Worm (Caenorhabditis elegans) whole organism, L3 larva: ENCODE data around the gene AH9.6.
A peak's percentile ranks its signal among the peaks of the same experiment; 100 is the strongest.

ENCODE experiments used
- R02D3.7 ChIP-seq: fragments of 150-350 bp; optimal IDR thresholded peaks from 2 replicates; lab custom pipeline; 2014; ENCODE audit warnings: missing biosample characterization, missing genetic modification characterization
- ZK546.5 ChIP-seq: sonication (generic microtip); optimal IDR thresholded peaks from 2 replicates; lab custom pipeline; 2017; ENCODE audit warnings: missing biosample characterization, missing genetic modification characterization
- aly-2 ChIP-seq: fragments of 150-350 bp; optimal IDR thresholded peaks from 2 replicates; lab custom pipeline; 2014; ENCODE audit warnings: missing biosample characterization, missing genetic modification characterization
- ama-1 ChIP-seq: fragments of 150-350 bp; optimal IDR thresholded peaks from 2 replicates; lab custom pipeline; 2018
- ceh-28 ChIP-seq: fragments of 150-350 bp; optimal IDR thresholded peaks from 2 replicates; lab custom pipeline; 2014; ENCODE audit warnings: missing biosample characterization, missing genetic modification reagents, missing genetic modification characterization
- ceh-82 ChIP-seq: fragments of 150-350 bp; optimal IDR thresholded peaks from 2 replicates; lab custom pipeline; 2014; ENCODE audit warnings: missing biosample characterization, missing genetic modification characterization
- ceh-9 ChIP-seq: sonication (generic microtip); optimal IDR thresholded peaks from 2 replicates; lab custom pipeline; 2018; ENCODE audit warnings: missing biosample characterization, missing genetic modification characterization
- daf-12 ChIP-seq: fragments of 150-350 bp; optimal IDR thresholded peaks from 2 replicates; lab custom pipeline; 2014; ENCODE audit warnings: missing biosample characterization, missing genetic modification reagents, missing genetic modification characterization
- egl-5 ChIP-seq: fragments of 150-350 bp; optimal IDR thresholded peaks from 2 replicates; lab custom pipeline; 2017; ENCODE audit warnings: missing biosample characterization, missing genetic modification reagents, missing genetic modification characterization, inconsistent platforms
- elt-1 ChIP-seq: fragments of 150-350 bp; optimal IDR thresholded peaks from 2 replicates; lab custom pipeline; 2014; ENCODE audit warnings: missing biosample characterization, missing genetic modification characterization
- elt-2 ChIP-seq: sonication (generic microtip); optimal IDR thresholded peaks from 2 replicates; lab custom pipeline; 2016; ENCODE audit warnings: missing genetic modification reagents, mild to moderate bottlenecking, missing genetic modification characterization, missing compliant biosample characterization
- elt-3 ChIP-seq, 3 experiments: fragments of 150-350 bp in 1 of 3; sonication (generic microtip) in 2 of 3; optimal IDR thresholded peaks; 2 replicates in 2 of 3; 4 replicates in 1 of 3; lab custom pipeline; 2014 to 2017; ENCODE audit warnings: missing biosample characterization in 3 of 3, missing genetic modification characterization in 3 of 3
- eor-1 ChIP-seq, 2 experiments: fragments of 150-350 bp; optimal IDR thresholded peaks; 2 replicates each; lab custom pipeline; 2014 to 2018; ENCODE audit warnings: missing biosample characterization in 2 of 2, missing genetic modification characterization in 2 of 2
- fkh-10 ChIP-seq: sonication (generic microtip); optimal IDR thresholded peaks from 2 replicates; lab custom pipeline; 2017; ENCODE audit warnings: missing biosample characterization, missing genetic modification reagents, missing genetic modification characterization
- hmg-11 ChIP-seq: sonication (generic microtip); optimal IDR thresholded peaks from 2 replicates; lab custom pipeline; 2016; ENCODE audit warnings: missing genetic modification characterization, missing compliant biosample characterization
- jun-1 ChIP-seq: fragments of 150-350 bp; optimal IDR thresholded peaks from 2 replicates; lab custom pipeline; 2014; ENCODE audit warnings: missing biosample characterization, missing genetic modification reagents, missing genetic modification characterization
- lin-15B ChIP-seq: fragments of 150-350 bp; optimal IDR thresholded peaks from 2 replicates; lab custom pipeline; 2014; ENCODE audit warnings: missing biosample characterization, missing genetic modification characterization
- lin-39 ChIP-seq: fragments of 150-350 bp; optimal IDR thresholded peaks from 2 replicates; lab custom pipeline; 2018; ENCODE audit warnings: missing biosample characterization, missing genetic modification reagents, missing genetic modification characterization
- lsy-12 ChIP-seq: sonication (generic microtip); optimal IDR thresholded peaks from 2 replicates; lab custom pipeline; 2016; ENCODE audit warnings: mild to moderate bottlenecking, missing genetic modification characterization, missing compliant biosample characterization
- mdl-1 ChIP-seq: fragments of 150-350 bp; optimal IDR thresholded peaks from 2 replicates; lab custom pipeline; 2014; ENCODE audit warnings: missing biosample characterization, missing genetic modification characterization
- mml-1 ChIP-seq: fragments of 150-350 bp; sonication (generic microtip); optimal IDR thresholded peaks from 3 replicates; lab custom pipeline; 2014; ENCODE audit warnings: missing biosample characterization, missing genetic modification characterization
- nfya-1 ChIP-seq: sonication (generic microtip); optimal IDR thresholded peaks from 2 replicates; lab custom pipeline; 2017; ENCODE audit warnings: missing genetic modification characterization, mild to moderate bottlenecking, missing compliant biosample characterization, antibody characterized with exemption, moderate library complexity; ENCODE audit not compliant: insufficient read depth
- nhr-11 ChIP-seq: fragments of 150-350 bp; optimal IDR thresholded peaks from 2 replicates; lab custom pipeline; 2014; ENCODE audit warnings: missing biosample characterization, missing genetic modification characterization
- nhr-12 ChIP-seq: fragments of 150-350 bp; optimal IDR thresholded peaks from 2 replicates; lab custom pipeline; 2014; ENCODE audit warnings: missing biosample characterization, missing genetic modification characterization
- nhr-23 ChIP-seq: fragments of 150-350 bp; optimal IDR thresholded peaks from 2 replicates; lab custom pipeline; 2014; ENCODE audit warnings: missing biosample characterization, missing genetic modification reagents, missing genetic modification characterization
- nhr-237 ChIP-seq: fragments of 150-350 bp; optimal IDR thresholded peaks from 2 replicates; lab custom pipeline; 2014; ENCODE audit warnings: missing biosample characterization, missing genetic modification characterization
- nhr-25 ChIP-seq: sonication (generic microtip); optimal IDR thresholded peaks from 2 replicates; lab custom pipeline; 2017; ENCODE audit warnings: missing biosample characterization, missing genetic modification characterization
- nhr-28 ChIP-seq: fragments of 150-350 bp; optimal IDR thresholded peaks from 2 replicates; lab custom pipeline; 2014; ENCODE audit warnings: missing biosample characterization, missing genetic modification characterization
- nhr-43 ChIP-seq: sonication (generic microtip); optimal IDR thresholded peaks from 2 replicates; lab custom pipeline; 2016; ENCODE audit warnings: mild to moderate bottlenecking, missing genetic modification characterization, missing compliant biosample characterization; ENCODE audit not compliant: poor library complexity, severe bottlenecking
- nhr-67 ChIP-seq: fragments of 150-350 bp; optimal IDR thresholded peaks from 2 replicates; lab custom pipeline; 2014; ENCODE audit warnings: missing biosample characterization, missing genetic modification characterization
- nhr-76 ChIP-seq: fragments of 150-350 bp; sonication (generic microtip); optimal IDR thresholded peaks from 5 replicates; lab custom pipeline; 2014; ENCODE audit warnings: missing biosample characterization, missing genetic modification characterization
- nhr-77 ChIP-seq: fragments of 150-350 bp; optimal IDR thresholded peaks from 2 replicates; lab custom pipeline; 2014; ENCODE audit warnings: missing biosample characterization, missing genetic modification characterization
- pha-4 ChIP-seq: fragments of 150-350 bp; optimal IDR thresholded peaks from 2 replicates; lab custom pipeline; 2014; ENCODE audit warnings: missing biosample characterization, missing genetic modification reagents, missing genetic modification characterization
- pqm-1 ChIP-seq: fragments of 150-350 bp; optimal IDR thresholded peaks from 2 replicates; lab custom pipeline; 2017; ENCODE audit warnings: missing biosample characterization, missing genetic modification characterization, inconsistent platforms
- sea-2 ChIP-seq: fragments of 150-350 bp; sonication (generic microtip); optimal IDR thresholded peaks from 4 replicates; lab custom pipeline; 2014; ENCODE audit warnings: missing biosample characterization, missing genetic modification reagents, missing genetic modification characterization
- skn-1 ChIP-seq: fragments of 150-350 bp; optimal IDR thresholded peaks from 2 replicates; lab custom pipeline; 2014; ENCODE audit warnings: missing biosample characterization, missing genetic modification characterization
- snpc-4 ChIP-seq: fragments of 150-350 bp; optimal IDR thresholded peaks from 2 replicates; lab custom pipeline; 2014; ENCODE audit warnings: missing biosample characterization, missing genetic modification characterization
- unc-39 ChIP-seq: sonication (generic microtip); optimal IDR thresholded peaks from 4 replicates; lab custom pipeline; 2017; ENCODE audit warnings: missing biosample characterization, missing genetic modification characterization
- unc-62 ChIP-seq: fragments of 150-350 bp; sonication (generic microtip); optimal IDR thresholded peaks from 4 replicates; lab custom pipeline; 2014; ENCODE audit warnings: missing biosample characterization, missing genetic modification reagents, missing genetic modification characterization
- zag-1 ChIP-seq: fragments of 150-350 bp; optimal IDR thresholded peaks from 2 replicates; lab custom pipeline; 2014; ENCODE audit warnings: missing biosample characterization, missing genetic modification characterization
- ztf-11 ChIP-seq: fragments of 150-350 bp; optimal IDR thresholded peaks from 2 replicates; lab custom pipeline; 2014; ENCODE audit warnings: missing biosample characterization, missing genetic modification characterization

AH9.6 gene

DNA sequence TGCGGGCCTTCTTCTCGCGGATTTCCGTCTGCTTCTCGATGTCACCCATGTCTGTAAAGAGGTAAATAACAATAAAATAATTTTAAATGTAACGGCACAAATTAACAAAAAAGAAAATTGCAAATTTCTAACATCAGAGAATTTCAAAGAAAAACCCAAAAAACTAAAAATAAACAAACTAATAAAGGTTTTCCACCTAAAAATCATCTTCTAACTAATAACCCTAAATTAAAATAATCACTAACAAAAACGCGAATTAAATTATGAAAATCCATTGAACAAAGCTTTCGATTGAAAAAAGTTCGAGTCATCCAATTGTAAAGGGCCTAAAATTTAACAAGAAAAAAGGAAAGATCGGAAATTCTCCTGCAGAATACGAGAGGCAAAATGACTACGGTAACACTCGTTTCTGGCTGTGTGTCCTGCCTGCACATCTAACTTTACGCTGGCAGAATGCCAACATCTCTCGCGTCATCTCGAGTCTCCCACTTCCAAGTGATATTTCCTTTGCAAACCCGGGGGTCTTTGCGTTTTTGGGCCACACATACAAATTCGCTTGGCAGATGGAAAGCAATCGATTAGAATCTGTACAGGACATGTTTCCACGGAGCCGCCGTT lies 25.3 kb downstream of the AH9.6 start, which contains the start of gene rpl-11.2 (continued):
- TF ChIP-seq lin-15B (tag; lab: Kevin White, UChicago) (peak; percentile 97), unc-62 (peak; percentile 80), eor-1 (tag; optimal IDR thresholded peaks at IDR 0.05; lab: Kevin White, UChicago) (peak in 1 of 2 experiments; percentile 58), unc-39 (peak; percentile 22), egl-5 (tag; lab: Kevin White, UChicago) (peak; percentile 93), pqm-1 (peak; percentile 97), nhr-237 (tag; lab: Kevin White, UChicago) (no peak), mml-1 (tag; lab: Kevin White, UChicago) (no peak), nhr-25 (peak; percentile 100), fkh-10 (GFP tag; lab: Kevin White, UChicago) (peak; percentile 96), ztf-11 (tag; lab: Kevin White, UChicago) (no peak), nhr-12 (tag; lab: Kevin White, UChicago) (no peak), nhr-11 (peak; percentile 93), lsy-12 (tag; lab: Kevin White, UChicago) (peak; percentile 95), pha-4 (tag; lab: Kevin White, UChicago) (peak; percentile 99), aly-2 (tag; lab: Kevin White, UChicago) (peak; percentile 24), zag-1 (peak; percentile 70), nhr-77 (tag; lab: Kevin White, UChicago) (peak; percentile 86), nhr-67 (tag; lab: Kevin White, UChicago) (no peak), nfya-1 (tag; lab: Kevin White, UChicago) (peak; percentile 99), ceh-9 (tag; lab: Kevin White, UChicago) (no peak), nhr-43 (tag; lab: Kevin White, UChicago) (peak; percentile 97), mdl-1 (tag; lab: Kevin White, UChicago) (no peak), jun-1 (tag; lab: Kevin White, UChicago) (peak; percentile 88), elt-1 (peak; percentile 90), nhr-76 (tag; lab: Kevin White, UChicago) (peak; percentile 63)
- TF ChIP-seq, all 47 proteins: peak for 37

DNA sequence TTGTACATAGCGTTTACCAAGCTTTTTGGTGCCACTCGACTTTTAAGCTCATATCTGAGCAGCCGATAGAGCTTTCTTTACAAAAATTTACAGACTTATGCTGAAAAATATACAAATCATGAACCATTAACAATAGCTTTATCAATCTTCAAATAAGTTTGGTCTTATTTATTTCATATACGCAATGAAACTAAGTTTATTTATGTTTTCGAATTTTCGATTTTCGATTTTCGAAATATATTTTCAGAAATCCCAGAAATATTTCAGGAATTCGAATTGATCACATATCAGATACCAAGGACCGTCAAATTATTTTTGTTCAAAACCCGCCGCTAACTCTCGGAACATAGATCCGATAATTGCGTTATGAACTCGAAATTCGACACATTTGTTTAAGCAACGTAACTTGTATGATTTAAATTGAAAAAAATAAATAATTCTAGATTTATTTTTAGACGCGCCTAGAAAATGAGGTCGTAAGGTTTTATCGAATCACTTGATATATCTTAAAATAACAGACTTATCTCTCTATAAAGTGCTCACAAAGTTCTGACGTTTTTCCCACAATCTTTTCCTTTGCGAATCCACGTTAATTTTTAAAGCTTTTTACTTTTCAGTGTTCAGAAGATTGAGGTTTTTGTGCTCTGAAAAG lies 26.7 kb downstream of the AH9.6 start:
- TF ChIP-seq nhr-77 (tag; lab: Kevin White, UChicago), result peak; percentile 81
- peak; percentile 60 for TF ChIP-seq aly-2 (tag; lab: Kevin White, UChicago)
- TF ChIP-seq ZK546.5 (tag; lab: Kevin White, UChicago), result no peak
- no peak for TF ChIP-seq snpc-4
- no peak for TF ChIP-seq eor-1 (tag; optimal IDR thresholded peaks at IDR 0.05; lab: Kevin White, UChicago)
- TF ChIP-seq fkh-10 (GFP tag; lab: Kevin White, UChicago), result no peak
- no peak for TF ChIP-seq ceh-9 (tag; lab: Kevin White, UChicago)
- TF ChIP-seq nhr-25, result no peak
- no peak for TF ChIP-seq ceh-82 (tag; lab: Kevin White, UChicago)
- no peak for TF ChIP-seq ama-1 (lab: Kevin White, UChicago)
- no peak for TF ChIP-seq lin-15B (tag; lab: Kevin White, UChicago)
- no peak for TF ChIP-seq nhr-28
- no peak for TF ChIP-seq elt-3 (tag; optimal IDR thresholded peaks at IDR 0.05; lab: Kevin White, UChicago)
- TF ChIP-seq ztf-11 (tag; lab: Kevin White, UChicago), result no peak

DNA sequence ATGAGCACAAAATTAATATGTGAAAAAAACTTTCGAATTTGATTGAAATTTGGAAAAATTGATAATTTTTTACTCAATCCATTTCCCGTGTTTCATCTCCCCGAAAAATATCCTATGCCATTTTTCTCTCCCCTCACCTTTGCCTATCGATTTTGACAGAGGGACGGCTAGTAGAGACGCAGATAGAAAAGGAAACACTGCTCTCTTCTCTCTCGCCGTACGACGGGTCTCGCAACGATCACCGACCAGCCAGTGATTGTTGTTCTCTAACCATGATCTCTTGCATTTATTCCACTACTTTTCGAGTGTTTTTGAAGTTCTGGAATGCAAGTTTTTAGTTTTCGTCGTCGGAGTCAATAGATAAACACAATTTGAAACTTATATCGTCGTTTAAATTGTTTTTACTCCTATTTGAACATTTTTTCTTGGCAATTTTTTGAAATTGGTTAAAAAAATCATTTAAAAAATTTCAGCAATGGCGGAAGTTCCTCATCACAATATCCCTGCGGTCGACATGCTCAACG lies 30.4 kb downstream of the AH9.6 start, which contains the start of gene vha-15:
Gene vha-15 (plus strand): TSS at position 474 of the 524 bp plus-strand sequence.
- peak; percentile 65 for TF ChIP-seq hmg-11
- TF ChIP-seq ceh-28 (tag; lab: Kevin White, UChicago), result peak; percentile 93
- TF ChIP-seq nhr-67 (tag; lab: Kevin White, UChicago), result no peak
- TF ChIP-seq snpc-4, result peak; percentile 68
- no peak for TF ChIP-seq elt-3 (tag; optimal IDR thresholded peaks at IDR 0.05; lab: Kevin White, UChicago)
- peak; percentile 95 for TF ChIP-seq nfya-1 (tag; lab: Kevin White, UChicago)
- peak; percentile 73 for TF ChIP-seq nhr-23 (tag; lab: Kevin White, UChicago)
- no peak for TF ChIP-seq nhr-77 (tag; lab: Kevin White, UChicago)
- TF ChIP-seq jun-1 (tag; lab: Kevin White, UChicago), result peak; percentile 9
- TF ChIP-seq R02D3.7, result peak; percentile 49
- TF ChIP-seq pqm-1, result peak; percentile 62
- peak; percentile 48 for TF ChIP-seq nhr-43 (tag; lab: Kevin White, UChicago)
- no peak for TF ChIP-seq nhr-12 (tag; lab: Kevin White, UChicago)
- peak; percentile 63 for TF ChIP-seq elt-2 (tag; lab: Kevin White, UChicago)
- no peak for TF ChIP-seq eor-1 (tag; optimal IDR thresholded peaks at IDR 0.05; lab: Kevin White, UChicago)
- TF ChIP-seq daf-12 (tag; lab: Kevin White, UChicago), result no peak
- peak; percentile 37 for TF ChIP-seq skn-1
- TF ChIP-seq egl-5 (tag; lab: Kevin White, UChicago), result peak; percentile 3
- TF ChIP-seq ztf-11 (tag; lab: Kevin White, UChicago), result no peak
- TF ChIP-seq elt-1, result peak; percentile 7
- peak; percentile 93 for TF ChIP-seq nhr-25
- peak; percentile 26 for TF ChIP-seq sea-2 (GFP tag; lab: Kevin White, UChicago)
- TF ChIP-seq nhr-11, result no peak
- TF ChIP-seq ZK546.5 (tag; lab: Kevin White, UChicago), result peak; percentile 18
- TF ChIP-seq fkh-10 (GFP tag; lab: Kevin White, UChicago), result peak; percentile 46
- TF ChIP-seq lin-39, result peak; percentile 85
- peak; percentile 86 for TF ChIP-seq pha-4 (tag; lab: Kevin White, UChicago)
- TF ChIP-seq lin-15B (tag; lab: Kevin White, UChicago), result peak; percentile 75
